Fruit fly (Drosophila melanogaster) whole organism, embryonic: ENCODE data around the gene Vti1a.

Experiments
- Atf3 ChIP-seq: fragments of 200-800 bp; sonication (Bioruptor generic); optimal IDR thresholded peaks from 3 replicates; lab custom pipeline; 2016; ENCODE audit warnings: missing biosample characterization, missing genetic modification characterization
- CG18599 ChIP-seq: fragments of 200-800 bp; sonication (Bioruptor generic); optimal IDR thresholded peaks from 3 replicates; lab custom pipeline; 2017; ENCODE audit warnings: missing biosample characterization, missing genetic modification characterization, mild to moderate bottlenecking, moderate library complexity, missing genetic modification reagents
- CG5245 ChIP-seq: fragments of 200-800 bp; sonication (Bioruptor generic); optimal IDR thresholded peaks from 3 replicates; lab custom pipeline; 2016; ENCODE audit warnings: missing biosample characterization, missing genetic modification characterization
- CG6272 ChIP-seq: fragments of 200-800 bp; sonication (Bioruptor generic); IDR thresholded peaks from 2 replicates; pipeline ENCODE4 v1.3.6; 2022; ENCODE audit warnings: missing biosample characterization, missing genetic modification characterization
- CG6854 ChIP-seq: fragments of 200-800 bp; sonication (Bioruptor generic); optimal IDR thresholded peaks from 3 replicates; lab custom pipeline; 2017; ENCODE audit warnings: missing biosample characterization, mild to moderate bottlenecking, missing genetic modification characterization
- CTCF ChIP-seq: fragments of 200-800 bp; sonication (Bioruptor generic); optimal IDR thresholded peaks from 2 replicates; lab custom pipeline; 2017; ENCODE audit warnings: missing biosample characterization, mild to moderate bottlenecking, missing genetic modification characterization, moderate library complexity
- cas ChIP-seq: fragments of 200-800 bp; sonication (Bioruptor generic); IDR thresholded peaks from 2 replicates; pipeline ENCODE4 v1.3.6; 2022; ENCODE audit warnings: missing biosample characterization, missing genetic modification characterization
- caup ChIP-seq: fragments of 200-800 bp; sonication (Bioruptor generic); optimal IDR thresholded peaks from 3 replicates; lab custom pipeline; 2017; ENCODE audit warnings: missing biosample characterization, mild to moderate bottlenecking, missing genetic modification characterization, moderate library complexity; ENCODE audit not compliant: severe bottlenecking
- gfzf ChIP-seq: fragments of 200-800 bp; sonication (Bioruptor generic); optimal IDR thresholded peaks from 2 replicates; lab custom pipeline; 2016; ENCODE audit warnings: missing biosample characterization, mild to moderate bottlenecking, missing genetic modification characterization, moderate library complexity
- jigr1 ChIP-seq: fragments of 200-800 bp; sonication (Bioruptor generic); IDR thresholded peaks from 3 replicates; pipeline ENCODE4 v1.3.6; 2022; ENCODE audit warnings: missing biosample characterization, missing genetic modification characterization
- salm ChIP-seq: fragments of 200-800 bp; sonication (Bioruptor generic); optimal IDR thresholded peaks from 2 replicates; lab custom pipeline; 2018; ENCODE audit warnings: missing biosample characterization, mild to moderate bottlenecking, missing genetic modification characterization

- TF ChIP-seq caup (GFP tag; lab: Kevin White, UChicago) (no peak), gfzf (GFP tag; lab: Kevin White, UChicago) (no peak), CG5245 (GFP tag; lab: Kevin White, UChicago) (peak; percentile 91), CG6272 (peak; percentile 69), salm (tag; lab: Kevin White, UChicago) (no peak), CG18599 (GFP tag; lab: Kevin White, UChicago) (no peak), CG6854 (GFP tag; lab: Kevin White, UChicago) (no peak), CTCF (GFP tag; lab: Kevin White, UChicago) (peak; percentile 3), Atf3 (peak; percentile 86), jigr1 (GFP tag; lab: Robert Waterston, UW) (peak; percentile 54; the same call in 1 of the 3 replicates), cas (GFP tag; lab: Robert Waterston, UW) (no peak)
Measured at dm6 chr3L:725527-726191, 32.9 kb upstream of the Vti1a start.
